Fruit fly (Drosophila melanogaster) whole organism, embryonic: ENCODE measurements around the gene Fign.

Experiments used
- ATbp ChIP-seq: fragments of 200-800 bp; sonication (Bioruptor generic); optimal IDR thresholded peaks from 2 replicates; lab custom pipeline; 2017; ENCODE audit warnings: missing biosample characterization, mild to moderate bottlenecking, missing genetic modification characterization, missing genetic modification reagents
- Adf1 ChIP-seq: fragments of 200-800 bp; sonication (Bioruptor generic); IDR thresholded peaks from 2 replicates; pipeline ENCODE4 v1.3.6; 2022; ENCODE audit warnings: missing biosample characterization, missing genetic modification characterization
- Atf-2 ChIP-seq: fragments of 200-800 bp; sonication (Bioruptor generic); optimal IDR thresholded peaks from 2 replicates; lab custom pipeline; 2016; ENCODE audit warnings: missing biosample characterization, missing genetic modification characterization
- CG1024 ChIP-seq: fragments of 200-800 bp; sonication (Bioruptor generic); IDR thresholded peaks from 2 replicates; pipeline ENCODE4 v1.3.6; 2022; ENCODE audit warnings: missing biosample characterization, missing genetic modification characterization
- CG10979 ChIP-seq: fragments of 200-800 bp; sonication (Bioruptor generic); optimal IDR thresholded peaks from 2 replicates; lab custom pipeline; 2018; ENCODE audit warnings: missing biosample characterization, mild to moderate bottlenecking, missing genetic modification characterization, moderate library complexity
- CG12155 ChIP-seq: fragments of 200-800 bp; sonication (Bioruptor generic); optimal IDR thresholded peaks from 3 replicates; lab custom pipeline; 2016; ENCODE audit warnings: missing biosample characterization, missing genetic modification characterization
- CG12391 ChIP-seq: fragments of 200-800 bp; sonication (Bioruptor generic); optimal IDR thresholded peaks from 3 replicates; lab custom pipeline; 2018; ENCODE audit warnings: missing biosample characterization, mild to moderate bottlenecking, missing genetic modification characterization, moderate library complexity
- CG14710 ChIP-seq: fragments of 200-800 bp; sonication (Bioruptor generic); optimal IDR thresholded peaks from 3 replicates; lab custom pipeline; 2019; ENCODE audit warnings: missing biosample characterization, mild to moderate bottlenecking, missing genetic modification characterization, moderate library complexity
- CG15269 ChIP-seq: fragments of 200-800 bp; sonication (Bioruptor generic); optimal IDR thresholded peaks from 2 replicates; lab custom pipeline; 2018; ENCODE audit warnings: missing biosample characterization, mild to moderate bottlenecking, missing genetic modification characterization, moderate library complexity
- CG15479 ChIP-seq: fragments of 200-800 bp; sonication (Bioruptor generic); optimal IDR thresholded peaks from 3 replicates; lab custom pipeline; 2019; ENCODE audit warnings: missing biosample characterization, mild to moderate bottlenecking, missing genetic modification characterization, moderate library complexity
- CG1602 ChIP-seq: fragments of 200-800 bp; sonication (Bioruptor generic); optimal IDR thresholded peaks from 3 replicates; lab custom pipeline; 2016; ENCODE audit warnings: missing biosample characterization, missing genetic modification characterization
- CG17385 ChIP-seq: fragments of 200-800 bp; sonication (Bioruptor generic); optimal IDR thresholded peaks from 3 replicates; lab custom pipeline; 2018; ENCODE audit warnings: missing biosample characterization, mild to moderate bottlenecking, missing genetic modification characterization
- CG17568 ChIP-seq: fragments of 200-800 bp; sonication (Bioruptor generic); optimal IDR thresholded peaks from 2 replicates; lab custom pipeline; 2018; ENCODE audit warnings: missing biosample characterization, mild to moderate bottlenecking, missing genetic modification characterization, moderate library complexity
- CG17829 ChIP-seq: fragments of 200-800 bp; optimal IDR thresholded peaks from 2 replicates; lab custom pipeline; 2019; ENCODE audit warnings: missing biosample characterization, mild to moderate bottlenecking, missing genetic modification characterization, moderate library complexity
- CG18476 ChIP-seq: fragments of 200-800 bp; sonication (Bioruptor generic); optimal IDR thresholded peaks from 2 replicates; lab custom pipeline; 2016; ENCODE audit warnings: missing biosample characterization, mild to moderate bottlenecking, missing genetic modification characterization
- CG18619 ChIP-seq: fragments of 200-800 bp; sonication (Bioruptor generic); optimal IDR thresholded peaks from 3 replicates; lab custom pipeline; 2017; ENCODE audit warnings: missing biosample characterization, mild to moderate bottlenecking, missing genetic modification characterization
- CG31365 ChIP-seq: fragments of 200-800 bp; sonication (Bioruptor generic); optimal IDR thresholded peaks from 2 replicates; lab custom pipeline; 2018; ENCODE audit warnings: missing biosample characterization, mild to moderate bottlenecking, missing genetic modification characterization
- CG3407 ChIP-seq: fragments of 200-800 bp; sonication (Bioruptor generic); optimal IDR thresholded peaks from 2 replicates; lab custom pipeline; 2018; ENCODE audit warnings: missing biosample characterization, mild to moderate bottlenecking, missing genetic modification characterization
- CG4404 ChIP-seq: fragments of 200-800 bp; sonication (Bioruptor generic); IDR thresholded peaks from 2 replicates; pipeline ENCODE4 v1.3.6; 2022; ENCODE audit warnings: missing biosample characterization, missing genetic modification characterization
- CG8089 ChIP-seq: fragments of 200-800 bp; sonication (Bioruptor generic); optimal IDR thresholded peaks from 3 replicates; lab custom pipeline; 2016; ENCODE audit warnings: missing biosample characterization, missing genetic modification characterization
- CG9727 ChIP-seq: fragments of 200-800 bp; sonication (Bioruptor generic); optimal IDR thresholded peaks from 3 replicates; lab custom pipeline; 2017; ENCODE audit warnings: missing biosample characterization, mild to moderate bottlenecking, missing genetic modification characterization
- CkIIα-i1 ChIP-seq: fragments of 200-800 bp; sonication (Bioruptor generic); IDR thresholded peaks from 2 replicates; pipeline ENCODE4 v1.3.6; 2022; ENCODE audit warnings: missing biosample characterization, missing genetic modification characterization
- Fer3 ChIP-seq: fragments of 200-800 bp; sonication (Bioruptor generic); optimal IDR thresholded peaks from 2 replicates; lab custom pipeline; 2018; ENCODE audit warnings: missing biosample characterization, mild to moderate bottlenecking, missing genetic modification characterization, moderate library complexity
- Gug ChIP-seq: fragments of 200-800 bp; sonication (Bioruptor generic); IDR thresholded peaks from 4 replicates; pipeline ENCODE4 v1.3.6; 2022; ENCODE audit warnings: missing biosample characterization, missing genetic modification characterization
- HLHmδ ChIP-seq: fragments of 200-800 bp; sonication (Bioruptor generic); optimal IDR thresholded peaks from 2 replicates; lab custom pipeline; 2018; ENCODE audit warnings: missing biosample characterization, mild to moderate bottlenecking, missing genetic modification characterization, moderate library complexity
- NC2β ChIP-seq: fragments of 200-800 bp; sonication (Bioruptor generic); optimal IDR thresholded peaks from 2 replicates; lab custom pipeline; 2016; ENCODE audit warnings: missing biosample characterization, missing genetic modification characterization
- Sin3A ChIP-seq: fragments of >200 bp; optimal IDR thresholded peaks from 2 replicates; lab custom pipeline; 2018
- Sox100B ChIP-seq: fragments of 200-800 bp; sonication (Bioruptor generic); optimal IDR thresholded peaks from 3 replicates; lab custom pipeline; 2018; ENCODE audit warnings: missing biosample characterization, mild to moderate bottlenecking, missing genetic modification characterization
- ac ChIP-seq: fragments of 200-800 bp; sonication (Bioruptor generic); optimal IDR thresholded peaks from 3 replicates; lab custom pipeline; 2017; ENCODE audit warnings: missing biosample characterization, mild to moderate bottlenecking, missing genetic modification characterization
- ap ChIP-seq: fragments of 200-800 bp; sonication (Bioruptor generic); IDR thresholded peaks from 2 replicates; pipeline ENCODE4 v1.3.6; 2022; ENCODE audit warnings: missing biosample characterization, missing genetic modification characterization
- ash1 ChIP-seq: fragments of 200-800 bp; sonication (Bioruptor generic); optimal IDR thresholded peaks from 2 replicates; lab custom pipeline; 2018; ENCODE audit warnings: missing biosample characterization, mild to moderate bottlenecking, missing genetic modification characterization
- cato ChIP-seq: fragments of 200-800 bp; sonication (Bioruptor generic); optimal IDR thresholded peaks from 2 replicates; lab custom pipeline; 2016; ENCODE audit warnings: missing biosample characterization, missing genetic modification characterization, borderline replicate concordance
- chm ChIP-seq: fragments of 200-800 bp; sonication (Bioruptor generic); IDR thresholded peaks from 2 replicates; pipeline ENCODE4 v1.3.6; 2022; ENCODE audit warnings: missing biosample characterization, missing genetic modification characterization
- crol ChIP-seq: fragments of 200-800 bp; sonication (Bioruptor generic); IDR thresholded peaks from 2 replicates; pipeline ENCODE4 v1.3.6; 2022; ENCODE audit warnings: missing biosample characterization, missing genetic modification characterization
- dmrt11E ChIP-seq: fragments of 200-800 bp; sonication (Bioruptor generic); optimal IDR thresholded peaks from 3 replicates; lab custom pipeline; 2018; ENCODE audit warnings: missing biosample characterization, mild to moderate bottlenecking, missing genetic modification characterization, moderate library complexity
- gsb-n ChIP-seq: fragments of 200-800 bp; sonication (Bioruptor generic); optimal IDR thresholded peaks from 3 replicates; lab custom pipeline; 2018; ENCODE audit warnings: missing biosample characterization, mild to moderate bottlenecking, missing genetic modification characterization
- klu ChIP-seq: fragments of 200-800 bp; sonication (Bioruptor generic); IDR thresholded peaks from 2 replicates; pipeline ENCODE4 v1.3.6; 2022; ENCODE audit warnings: missing biosample characterization, missing genetic modification characterization
- kni ChIP-seq: fragments of 200-800 bp; sonication (Bioruptor generic); optimal IDR thresholded peaks from 3 replicates; lab custom pipeline; 2017; ENCODE audit warnings: mild to moderate bottlenecking, missing biosample characterization, missing genetic modification reagents, missing genetic modification characterization
- lov ChIP-seq, 2 experiments: fragments of 200-800 bp in 1 of 2; fragments of >200 bp in 1 of 2; sonication (Bioruptor generic) in 1 of 2; IDR thresholded peaks in 1 of 2; optimal IDR thresholded peaks in 1 of 2; 2 replicates in 1 of 2; 3 replicates in 1 of 2; pipeline versions ENCODE4 v1.3.6 to Lab custom; 2017 to 2022; ENCODE audit warnings: missing biosample characterization in 1 of 2, missing genetic modification characterization in 1 of 2
- maf-S ChIP-seq: fragments of 200-800 bp; sonication (Bioruptor generic); optimal IDR thresholded peaks from 2 replicates; lab custom pipeline; 2016; ENCODE audit warnings: missing biosample characterization, missing genetic modification characterization
- mam ChIP-seq: fragments of 200-800 bp; sonication (Bioruptor generic); optimal IDR thresholded peaks from 3 replicates; lab custom pipeline; 2016; ENCODE audit warnings: missing biosample characterization, missing genetic modification characterization
- mirr ChIP-seq: fragments of 200-800 bp; sonication (Bioruptor generic); optimal IDR thresholded peaks from 3 replicates; lab custom pipeline; 2018; ENCODE audit warnings: missing biosample characterization, mild to moderate bottlenecking, missing genetic modification characterization
- nom ChIP-seq: fragments of 200-800 bp; sonication (Bioruptor generic); optimal IDR thresholded peaks from 2 replicates; lab custom pipeline; 2017; ENCODE audit warnings: missing biosample characterization, missing genetic modification characterization, mild to moderate bottlenecking, moderate library complexity, missing genetic modification reagents
- repo ChIP-seq: fragments of 200-800 bp; sonication (Bioruptor generic); optimal IDR thresholded peaks from 2 replicates; lab custom pipeline; 2016; ENCODE audit warnings: missing biosample characterization, missing genetic modification characterization
- slp2 ChIP-seq: fragments of 200-800 bp; sonication (Bioruptor generic); optimal IDR thresholded peaks from 2 replicates; lab custom pipeline; 2016; ENCODE audit warnings: missing biosample characterization, missing genetic modification characterization
- sna ChIP-seq: fragments of 200-800 bp; sonication (Bioruptor generic); IDR thresholded peaks from 2 replicates; pipeline ENCODE4 v1.3.6; 2022; ENCODE audit warnings: missing biosample characterization, missing genetic modification characterization; ENCODE audit not compliant: partially characterized antibody
- so ChIP-seq: fragments of 200-800 bp; sonication (Bioruptor generic); IDR thresholded peaks from 3 replicates; pipeline ENCODE4 v1.3.6; 2022; ENCODE audit warnings: missing biosample characterization, missing genetic modification characterization
- z ChIP-seq: fragments of 200-800 bp; sonication (Bioruptor generic); IDR thresholded peaks from 3 replicates; pipeline ENCODE4 v1.3.6; 2022; ENCODE audit warnings: missing biosample characterization, missing genetic modification characterization
- zfh1 ChIP-seq: fragments of 200-800 bp; sonication (Bioruptor generic); IDR thresholded peaks from 3 replicates; pipeline ENCODE4 v1.3.6; 2022; ENCODE audit warnings: missing biosample characterization, missing genetic modification characterization

Gene Fign

dm6 chr2L:3338566-3339215 is 19.0 kb upstream of the Fign start (continued):
- peak; percentile 84 for TF ChIP-seq dmrt11E (tag; lab: Kevin White, UChicago)
- TF ChIP-seq sna: no peak
- TF ChIP-seq Atf-2 (GFP tag; lab: Kevin White, UChicago): peak; percentile 86
- TF ChIP-seq CG17829 (tag; lab: Kevin White, UChicago): peak; percentile 87
- TF ChIP-seq maf-S (GFP tag; lab: Kevin White, UChicago): peak; percentile 52
- no peak for TF ChIP-seq ac
- TF ChIP-seq zfh1 (GFP tag; lab: Robert Waterston, UW): peak; percentile 87
- peak; percentile 44 for TF ChIP-seq CG31365 (tag; lab: Kevin White, UChicago)
- no peak for TF ChIP-seq Adf1 (GFP tag; lab: Robert Waterston, UW)
- peak; percentile 68 for TF ChIP-seq HLHmδ (GFP tag; lab: Kevin White, UChicago)
- peak; percentile 73 for TF ChIP-seq mam (GFP tag; lab: Kevin White, UChicago)
- TF ChIP-seq kni (GFP tag; lab: Kevin White, UChicago): peak; percentile 50
- TF ChIP-seq CG3407: peak; percentile 85
- no peak for TF ChIP-seq Sin3A
- peak; percentile 86 for TF ChIP-seq CG1602 (GFP tag; lab: Kevin White, UChicago)
- peak; percentile 52 for TF ChIP-seq CG9727 (GFP tag; lab: Kevin White, UChicago)
- peak; percentile 88 for TF ChIP-seq CG12391
- no peak for TF ChIP-seq CkIIα-i1 (GFP tag; lab: Robert Waterston, UW)
- TF ChIP-seq crol (GFP tag; lab: Robert Waterston, UW): no peak
- no peak for TF ChIP-seq klu
- peak; percentile 52 for TF ChIP-seq CG4404 (GFP tag; lab: Robert Waterston, UW)
- peak; percentile 73 for TF ChIP-seq CG1024 (GFP tag; lab: Robert Waterston, UW)
- TF ChIP-seq Sox100B: peak; percentile 51
- TF ChIP-seq CG8089 (GFP tag; lab: Kevin White, UChicago): peak; percentile 90
- TF ChIP-seq ap (GFP tag; lab: Robert Waterston, UW): peak; percentile 54
- peak; percentile 90 for TF ChIP-seq NC2β (GFP tag; lab: Kevin White, UChicago)
- peak; percentile 88 for TF ChIP-seq slp2 (GFP tag; lab: Kevin White, UChicago)
- TF ChIP-seq CG15479: no peak
- TF ChIP-seq Gug (GFP tag; lab: Robert Waterston, UW): peak; percentile 75; the same call in 3 of the 4 replicates
- no peak for TF ChIP-seq CG17568 (GFP tag; lab: Kevin White, UChicago)
- peak; percentile 93 for TF ChIP-seq CG10979 (tag; lab: Kevin White, UChicago)
- TF ChIP-seq z (GFP tag; lab: Robert Waterston, UW): peak; percentile 89
- TF ChIP-seq CG15269 (tag; lab: Kevin White, UChicago): no peak
- TF ChIP-seq ATbp (GFP tag; lab: Kevin White, UChicago): peak; percentile 91
- TF ChIP-seq CG14710 (tag; lab: Kevin White, UChicago): peak; percentile 88
- TF ChIP-seq repo (GFP tag; lab: Kevin White, UChicago): peak; percentile 62
- no peak for TF ChIP-seq mirr
- peak; percentile 94 for TF ChIP-seq chm (GFP tag; lab: Robert Waterston, UW)
- peak; percentile 66 for TF ChIP-seq CG17385 (GFP tag; lab: Kevin White, UChicago)
- peak; percentile 45; the same call in 1 of the 3 replicates for TF ChIP-seq so
- TF ChIP-seq CG18476: peak; percentile 58
- TF ChIP-seq gsb-n (tag; lab: Kevin White, UChicago): peak; percentile 82
- TF ChIP-seq ash1: no peak
- TF ChIP-seq cato: peak; percentile 81
- peak; percentile 40 for TF ChIP-seq Fer3 (tag; lab: Kevin White, UChicago)
- TF ChIP-seq lov (optimal IDR thresholded peaks at IDR 0.05; lab: Kevin White, UChicago): no peak
- peak; percentile 73; the same call in 1 of the 3 replicates for TF ChIP-seq lov (GFP tag; IDR thresholded peaks at IDR 0.05; lab: Robert Waterston, UW)
- peak; percentile 22 for TF ChIP-seq CG18619 (GFP tag; lab: Kevin White, UChicago)
- TF ChIP-seq CG12155 (GFP tag; lab: Kevin White, UChicago): peak; percentile 47
- TF ChIP-seq nom: no peak
